Fruit fly (Drosophila melanogaster): ENCODE measurements around the gene CHMP2B.
A peak's percentile ranks its signal among the peaks of the same experiment; 100 is the strongest.

The CHMP2B gene

dm6 chr3L:5182994-5183566 lies 43.7 kb downstream of the CHMP2B start (continued):
- no peak for TF ChIP-seq Blimp-1 (GFP tag; optimal IDR thresholded peaks at IDR 0.05)
- TF ChIP-seq Mrtf (GFP tag; IDR thresholded peaks at IDR 0.05): no peak
- TF ChIP-seq hkb (optimal IDR thresholded peaks at IDR 0.05): no peak
- TF ChIP-seq hkb (GFP tag; IDR thresholded peaks at IDR 0.05): no peak
- no peak for TF ChIP-seq sna (GFP tag; IDR thresholded peaks at IDR 0.05; ENCODE audit: partially characterized antibody)
- no peak for TF ChIP-seq MTF-1 (GFP tag; optimal IDR thresholded peaks at IDR 0.05; ENCODE audit: borderline replicate concordance)
- TF ChIP-seq Fer2 (tag; optimal IDR thresholded peaks at IDR 0.05): no peak
- TF ChIP-seq Ptx1 (GFP tag; IDR thresholded peaks at IDR 0.05): 0 out of 2 replicates have a peak, but pooled peaks have one; percentile 6
- no peak for TF ChIP-seq zfh1 (GFP tag; IDR thresholded peaks at IDR 0.05)
- peak; percentile 6 for TF ChIP-seq lab (GFP tag; optimal IDR thresholded peaks at IDR 0.05)
- TF ChIP-seq mld (GFP tag; IDR thresholded peaks at IDR 0.05; ENCODE audit: partially characterized antibody): no peak
- TF ChIP-seq sd (tag; optimal IDR thresholded peaks at IDR 0.05): peak; percentile 3
- TF ChIP-seq grn (GFP tag; optimal IDR thresholded peaks at IDR 0.05): no peak
- peak; percentile 32 for TF ChIP-seq nerfin-1 (tag; optimal IDR thresholded peaks at IDR 0.05)
- TF ChIP-seq Rfx (GFP tag; IDR thresholded peaks at IDR 0.05): peak; percentile 52
- no peak for TF ChIP-seq bab2 (GFP tag; optimal IDR thresholded peaks at IDR 0.05)
- no peak for TF ChIP-seq repo (GFP tag; optimal IDR thresholded peaks at IDR 0.05)
- no peak for TF ChIP-seq Camta (GFP tag; optimal IDR thresholded peaks at IDR 0.05)
- TF ChIP-seq Mad (GFP tag; optimal IDR thresholded peaks at IDR 0.05): no peak
- TF ChIP-seq abd-A (tag; optimal IDR thresholded peaks at IDR 0.05): no peak
- no peak for TF ChIP-seq CG14710 (tag; optimal IDR thresholded peaks at IDR 0.05)
- peak; percentile 15 for TF ChIP-seq CG18599 (GFP tag; optimal IDR thresholded peaks at IDR 0.05)
- peak; percentile 12 for TF ChIP-seq CG2712 (tag; optimal IDR thresholded peaks at IDR 0.05)
- TF ChIP-seq Doc3 (GFP tag; IDR thresholded peaks at IDR 0.05; ENCODE audit: partially characterized antibody): no peak
- peak; percentile 42 for TF ChIP-seq CG2678 (tag; optimal IDR thresholded peaks at IDR 0.05)
- TF ChIP-seq so (GFP tag; IDR thresholded peaks at IDR 0.05): no peak
- TF ChIP-seq ewg (GFP tag; optimal IDR thresholded peaks at IDR 0.05): no peak
- TF ChIP-seq CG43689 (GFP tag; IDR thresholded peaks at IDR 0.05): no peak
- TF ChIP-seq CG18619 (GFP tag; optimal IDR thresholded peaks at IDR 0.05): no peak
- no peak for TF ChIP-seq bigmax (GFP tag; optimal IDR thresholded peaks at IDR 0.05)
- no peak for TF ChIP-seq caup (GFP tag; optimal IDR thresholded peaks at IDR 0.05; ENCODE audit: severe bottlenecking)
- no peak; the same call in 1 of the 2 replicates for TF ChIP-seq sob (GFP tag; IDR thresholded peaks at IDR 0.05)
- no peak for TF ChIP-seq CG13287 (GFP tag; IDR thresholded peaks at IDR 0.05; ENCODE audit: partially characterized antibody)
- TF ChIP-seq ftz-f1 (GFP tag; optimal IDR thresholded peaks at IDR 0.05): peak; percentile 64
- TF ChIP-seq CG10321 (GFP tag; IDR thresholded peaks at IDR 0.05): no peak
- TF ChIP-seq CG14965 (GFP tag; optimal IDR thresholded peaks at IDR 0.05; ENCODE audit: borderline replicate concordance): no peak
- peak in 1 of 2 experiments; percentile 8 for TF ChIP-seq Hr51 (GFP tag; optimal IDR thresholded peaks at IDR 0.05)
- TF ChIP-seq Usf (GFP tag; optimal IDR thresholded peaks at IDR 0.05): no peak
- no peak; the same call in 1 of the 2 replicates for TF ChIP-seq Ravus (GFP tag; IDR thresholded peaks at IDR 0.05)
- TF ChIP-seq CG16813 (GFP tag; IDR thresholded peaks at IDR 0.05; ENCODE audit: partially characterized antibody): no peak
- TF ChIP-seq gcm (GFP tag; optimal IDR thresholded peaks at IDR 0.05): no peak
- TF ChIP-seq nerfin-2 (GFP tag; IDR thresholded peaks at IDR 0.05; ENCODE audit: partially characterized antibody): no peak
- no peak for TF ChIP-seq CG31365 (tag; optimal IDR thresholded peaks at IDR 0.05)
- TF ChIP-seq CG8765 (GFP tag; IDR thresholded peaks at IDR 0.05): no peak
- TF ChIP-seq CG3407 (GFP tag; optimal IDR thresholded peaks at IDR 0.05): no peak
- TF ChIP-seq CTCF (GFP tag; optimal IDR thresholded peaks at IDR 0.05): no peak
- no peak for TF ChIP-seq CG8924 (tag; optimal IDR thresholded peaks at IDR 0.05)
- TF ChIP-seq gem (tag; optimal IDR thresholded peaks at IDR 0.05): peak; percentile 8
- no peak for TF ChIP-seq Kr (GFP tag; optimal IDR thresholded peaks at IDR 0.05)
- peak; percentile 68 for TF ChIP-seq Med (GFP tag)

Data from whole organism, embryonic.